Worm (Caenorhabditis elegans) whole organism, L4 larva: ENCODE measurements around the gene F22H10.2.

Experiments
- D1046.2 ChIP-seq: fragments of 200-800 bp; sonication (Bioruptor generic); IDR thresholded peaks from 2 replicates; pipeline ENCODE4 v1.3.6; 2022; ENCODE audit warnings: missing genetic modification characterization, missing compliant biosample characterization
- F10B5.3 ChIP-seq: sonication (generic microtip); optimal IDR thresholded peaks from 2 replicates; lab custom pipeline; 2016; ENCODE audit warnings: mild to moderate bottlenecking, missing genetic modification characterization, missing compliant biosample characterization
- F26F4.8 ChIP-seq: fragments of 200-800 bp; sonication (Bioruptor generic); conservative IDR thresholded peaks from 2 replicates; pipeline ENCODE4 v1.3.6; 2022; ENCODE audit warnings: missing genetic modification characterization, missing compliant biosample characterization
- T20F7.1 ChIP-seq: fragments of 200-800 bp; sonication (Bioruptor generic); optimal IDR thresholded peaks from 2 replicates; lab custom pipeline; 2018; ENCODE audit warnings: mild to moderate bottlenecking, missing genetic modification characterization, missing compliant biosample characterization
- Y105C5A.15 ChIP-seq: fragments of 200-800 bp; sonication (Bioruptor generic); IDR thresholded peaks from 2 replicates; pipeline ENCODE4 v1.3.6; 2022; ENCODE audit warnings: missing genetic modification characterization, missing compliant biosample characterization
- Y48G9A.11 ChIP-seq: fragments of 200-800 bp; sonication (Bioruptor generic); IDR thresholded peaks from 2 replicates; pipeline ENCODE4 v1.3.6; 2022; ENCODE audit warnings: missing genetic modification reagents, missing genetic modification characterization, missing compliant biosample characterization
- ZK337.2 ChIP-seq: fragments of 200-800 bp; sonication (Bioruptor generic); IDR thresholded peaks from 2 replicates; pipeline ENCODE4 v1.3.6; 2022; ENCODE audit warnings: missing genetic modification reagents, missing genetic modification characterization, missing compliant biosample characterization
- aha-1 ChIP-seq: fragments of 150-350 bp; peaks from one replicate; lab custom pipeline; 2014; ENCODE audit warnings: missing biosample characterization, missing genetic modification characterization
- ceh-82 ChIP-seq: sonication (generic microtip); optimal IDR thresholded peaks from 2 replicates; lab custom pipeline; 2017; ENCODE audit warnings: missing biosample characterization, missing genetic modification characterization
- daf-12 ChIP-seq: fragments of 150-350 bp; optimal IDR thresholded peaks from 2 replicates; lab custom pipeline; 2014; ENCODE audit warnings: missing biosample characterization, missing genetic modification reagents, missing genetic modification characterization
- daf-16 ChIP-seq, 3 experiments: sonication (generic microtip); optimal IDR thresholded peaks; 2 replicates each; lab custom pipeline; 2016 to 2017; ENCODE audit warnings: missing genetic modification characterization in 3 of 3, missing genetic modification reagents in 3 of 3, mild to moderate bottlenecking in 2 of 3, missing compliant biosample characterization in 2 of 3, missing biosample characterization in 1 of 3, moderate library complexity in 1 of 3
- daf-19 ChIP-seq: fragments of 200-800 bp; sonication (Bioruptor generic); conservative IDR thresholded peaks from 2 replicates; pipeline ENCODE4 v1.3.6; 2022; ENCODE audit warnings: missing genetic modification characterization, missing compliant biosample characterization
- dmd-6 ChIP-seq: fragments of 200-800 bp; sonication (Bioruptor generic); IDR thresholded peaks from 2 replicates; pipeline ENCODE4 v1.3.6; 2022; ENCODE audit warnings: missing genetic modification reagents, missing genetic modification characterization, missing compliant biosample characterization
- dmd-9 ChIP-seq: fragments of 200-800 bp; sonication (Bioruptor generic); IDR thresholded peaks from 2 replicates; pipeline ENCODE4 v1.3.6; 2022; ENCODE audit warnings: missing genetic modification reagents, missing genetic modification characterization, missing compliant biosample characterization
- dpl-1 ChIP-seq: fragments of 150-350 bp; optimal IDR thresholded peaks from 2 replicates; lab custom pipeline; 2014; ENCODE audit warnings: missing biosample characterization, missing genetic modification reagents, missing genetic modification characterization
- dve-1 ChIP-seq: sonication (generic microtip); optimal IDR thresholded peaks from 2 replicates; lab custom pipeline; 2017; ENCODE audit warnings: antibody characterized with exemption, mild to moderate bottlenecking, missing genetic modification characterization, missing compliant biosample characterization; ENCODE audit not compliant: insufficient read depth
- egl-27 ChIP-seq: sonication (generic microtip); optimal IDR thresholded peaks from 3 replicates; lab custom pipeline; 2017; ENCODE audit warnings: missing biosample characterization, missing genetic modification reagents, missing genetic modification characterization
- egl-43 ChIP-seq: fragments of 200-800 bp; sonication (Bioruptor generic); IDR thresholded peaks from 2 replicates; pipeline ENCODE4 v1.3.6; 2022; ENCODE audit warnings: missing genetic modification reagents, missing genetic modification characterization, missing compliant biosample characterization
- fos-1 ChIP-seq: fragments of 150-350 bp; optimal IDR thresholded peaks from 2 replicates; lab custom pipeline; 2014; ENCODE audit warnings: missing biosample characterization, missing genetic modification characterization
- gei-8 ChIP-seq: fragments of 200-800 bp; sonication (Bioruptor generic); optimal IDR thresholded peaks from 2 replicates; lab custom pipeline; 2018; ENCODE audit warnings: mild to moderate bottlenecking, missing genetic modification characterization, missing compliant biosample characterization
- hif-1 ChIP-seq, 2 experiments: sonication (generic microtip); optimal IDR thresholded peaks; 2 replicates each; lab custom pipeline; 2016 to 2017; ENCODE audit warnings: missing compliant biosample characterization in 2 of 2, missing genetic modification characterization in 2 of 2, missing genetic modification reagents in 2 of 2, missing genotype in 2 of 2, mild to moderate bottlenecking in 1 of 2
- hlh-11 ChIP-seq: fragments of 200-800 bp; sonication (Bioruptor generic); optimal IDR thresholded peaks from 2 replicates; lab custom pipeline; 2018; ENCODE audit warnings: mild to moderate bottlenecking, missing genetic modification characterization, missing compliant biosample characterization
- lin-1 ChIP-seq: fragments of 200-800 bp; sonication (Bioruptor generic); IDR thresholded peaks from 2 replicates; pipeline ENCODE4 v1.3.6; 2022; ENCODE audit warnings: missing genetic modification reagents, missing genetic modification characterization, missing compliant biosample characterization
- lin-13 ChIP-seq: fragments of 150-350 bp; optimal IDR thresholded peaks from 2 replicates; lab custom pipeline; 2014; ENCODE audit warnings: missing biosample characterization, missing genetic modification reagents, missing genetic modification characterization
- lir-3 ChIP-seq: sonication (generic microtip); optimal IDR thresholded peaks from 2 replicates; lab custom pipeline; 2016; ENCODE audit warnings: mild to moderate bottlenecking, missing genetic modification characterization, missing compliant biosample characterization
- madf-5 ChIP-seq, 2 experiments: fragments of 200-800 bp; sonication (Bioruptor generic); IDR thresholded peaks; 2 replicates each; pipeline ENCODE4 v1.3.6; 2022; ENCODE audit warnings: missing compliant biosample characterization in 2 of 2, missing genetic modification characterization in 2 of 2
- madf-9 ChIP-seq: fragments of 200-800 bp; sonication (Bioruptor generic); conservative IDR thresholded peaks from 2 replicates; pipeline ENCODE4 v1.3.6; 2022; ENCODE audit warnings: missing genetic modification reagents, missing genetic modification characterization, missing compliant biosample characterization
- mdl-1 ChIP-seq, 2 experiments: fragments of 150-350 bp in 1 of 2; sonication (generic microtip) in 1 of 2; optimal IDR thresholded peaks; 2 replicates each; lab custom pipeline; 2014 to 2017; ENCODE audit warnings: missing biosample characterization in 2 of 2, missing genetic modification characterization in 2 of 2
- mes-2 ChIP-seq: sonication (generic microtip); optimal IDR thresholded peaks from 2 replicates; lab custom pipeline; 2016; ENCODE audit warnings: missing genotype, mild to moderate bottlenecking, missing genetic modification characterization, missing compliant biosample characterization; ENCODE audit not compliant: poor library complexity, severe bottlenecking
- mxl-2 ChIP-seq: fragments of 200-800 bp; sonication (Bioruptor generic); conservative IDR thresholded peaks from 2 replicates; pipeline ENCODE4 v1.3.6; 2022; ENCODE audit warnings: missing genetic modification reagents, missing genetic modification characterization, missing compliant biosample characterization
- mxl-3 ChIP-seq: fragments of 200-800 bp; sonication (Bioruptor generic); optimal IDR thresholded peaks from 2 replicates; lab custom pipeline; 2018; ENCODE audit warnings: mild to moderate bottlenecking, missing genetic modification characterization, missing compliant biosample characterization
- nhr-25 ChIP-seq: sonication (generic microtip); optimal IDR thresholded peaks from 2 replicates; lab custom pipeline; 2017; ENCODE audit warnings: missing genetic modification characterization, mild to moderate bottlenecking, missing compliant biosample characterization, antibody characterized with exemption, moderate library complexity, borderline replicate concordance; ENCODE audit not compliant: insufficient read depth
- nhr-28 ChIP-seq: fragments of 150-350 bp; optimal IDR thresholded peaks from 2 replicates; lab custom pipeline; 2014; ENCODE audit warnings: missing biosample characterization, missing genetic modification characterization
- nhr-41 ChIP-seq: fragments of 200-800 bp; sonication (Bioruptor generic); IDR thresholded peaks from 2 replicates; pipeline ENCODE4 v1.3.6; 2022; ENCODE audit warnings: missing genetic modification reagents, missing genetic modification characterization, missing compliant biosample characterization
- nhr-42 ChIP-seq: fragments of 200-800 bp; sonication (Bioruptor generic); IDR thresholded peaks from 2 replicates; pipeline ENCODE4 v1.3.6; 2022; ENCODE audit warnings: missing genetic modification characterization, missing compliant biosample characterization
- nhr-76 ChIP-seq: fragments of 150-350 bp; optimal IDR thresholded peaks from 2 replicates; lab custom pipeline; 2014; ENCODE audit warnings: missing biosample characterization, missing genetic modification characterization
- nhr-77 ChIP-seq: fragments of 150-350 bp; optimal IDR thresholded peaks from 2 replicates; lab custom pipeline; 2014; ENCODE audit warnings: missing biosample characterization, missing genetic modification characterization
- pha-4 ChIP-seq, 2 experiments: fragments of 150-350 bp in 1 of 2; fragments of 200-800 bp in 1 of 2; sonication (Bioruptor generic) in 1 of 2; IDR thresholded peaks in 1 of 2; optimal IDR thresholded peaks in 1 of 2; 2 replicates each; pipeline versions ENCODE4 v1.3.6 to Lab custom; 2014 to 2022; ENCODE audit warnings: missing genetic modification characterization in 2 of 2, missing genetic modification reagents in 2 of 2, missing biosample characterization in 1 of 2, missing compliant biosample characterization in 1 of 2
- php-3 ChIP-seq: fragments of 200-800 bp; sonication (Bioruptor generic); IDR thresholded peaks from 2 replicates; pipeline ENCODE4 v1.3.6; 2022; ENCODE audit warnings: missing genetic modification reagents, missing genetic modification characterization, missing compliant biosample characterization
- pqm-1 ChIP-seq: sonication (generic microtip); optimal IDR thresholded peaks from 2 replicates; lab custom pipeline; 2017; ENCODE audit warnings: missing biosample characterization, missing genetic modification characterization
- rbr-2 ChIP-seq: sonication (generic microtip); optimal IDR thresholded peaks from 2 replicates; lab custom pipeline; 2016; ENCODE audit warnings: missing genotype, missing genetic modification characterization, missing compliant biosample characterization
- set-16 ChIP-seq: fragments of 200-800 bp; sonication (Bioruptor generic); IDR thresholded peaks from 2 replicates; pipeline ENCODE4 v1.3.6; 2022; ENCODE audit warnings: missing genetic modification reagents, missing genetic modification characterization, missing compliant biosample characterization
- skn-1 ChIP-seq: fragments of 150-350 bp; optimal IDR thresholded peaks from 2 replicates; lab custom pipeline; 2014; ENCODE audit warnings: missing biosample characterization, missing genetic modification characterization
- snpc-4 ChIP-seq: fragments of 150-350 bp; optimal IDR thresholded peaks from 2 replicates; lab custom pipeline; 2014; ENCODE audit warnings: missing biosample characterization, missing genetic modification characterization
- tag-97 ChIP-seq: fragments of 200-800 bp; sonication (Bioruptor generic); IDR thresholded peaks from 2 replicates; pipeline ENCODE4 v1.3.6; 2022; ENCODE audit warnings: missing genetic modification characterization, missing compliant biosample characterization
- tra-1 ChIP-seq: fragments of 200-800 bp; sonication (Bioruptor generic); IDR thresholded peaks from 2 replicates; pipeline ENCODE4 v1.3.6; 2022; ENCODE audit warnings: missing genetic modification reagents, missing genetic modification characterization, missing compliant biosample characterization
- unc-130 ChIP-seq: sonication (generic microtip); optimal IDR thresholded peaks from 2 replicates; lab custom pipeline; 2016; ENCODE audit warnings: missing genetic modification reagents, missing genetic modification characterization, missing compliant biosample characterization
- unc-62 ChIP-seq, 3 experiments: fragments of 150-350 bp in 1 of 3; sonication (generic microtip); optimal IDR thresholded peaks in 2 of 3; peaks in 1 of 3; 1 replicate in 1 of 3; 2 replicates in 2 of 3; lab custom pipeline; 2014 to 2017; ENCODE audit warnings: missing biosample characterization in 3 of 3, missing genetic modification characterization in 3 of 3, missing genetic modification reagents in 3 of 3, missing genotype in 1 of 3
- zfp-2 ChIP-seq: sonication (generic microtip); optimal IDR thresholded peaks from 2 replicates; lab custom pipeline; 2016; ENCODE audit warnings: mild to moderate bottlenecking, missing genetic modification characterization, missing compliant biosample characterization
- zfp-3 ChIP-seq: fragments of 200-800 bp; sonication (Bioruptor generic); conservative IDR thresholded peaks from 2 replicates; pipeline ENCODE4 v1.3.6; 2022; ENCODE audit warnings: missing genetic modification reagents, missing genetic modification characterization, missing compliant biosample characterization

The F22H10.2 gene

DNA sequence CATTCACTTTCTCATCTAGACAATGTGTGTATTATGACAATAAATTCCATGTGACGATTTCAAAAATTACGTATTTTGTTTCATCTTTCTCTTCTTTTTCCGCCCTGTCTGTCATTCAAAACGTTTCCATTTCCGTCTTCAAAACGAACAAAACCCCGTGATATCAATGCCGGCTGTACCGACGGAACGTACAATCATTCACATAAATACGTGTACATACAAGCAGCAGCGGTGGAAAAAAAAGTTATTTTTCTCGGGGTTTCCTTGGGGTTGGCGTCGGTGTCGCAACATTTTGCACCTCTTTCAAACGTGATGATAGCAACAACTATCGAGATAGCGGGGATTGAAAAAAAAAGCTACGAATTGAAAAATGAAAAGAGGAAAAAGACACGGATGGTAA, 45.6 kb downstream of the F22H10.2 start:
- TF ChIP-seq nhr-42 (GFP tag; lab: Robert Waterston, UW), result no peak
- TF ChIP-seq skn-1 (tag; lab: Kevin White, UChicago), result no peak
- peak; percentile 43 for TF ChIP-seq mdl-1 (tag; optimal IDR thresholded peaks at IDR 0.05; lab: Kevin White, UChicago)
- TF ChIP-seq nhr-76, result peak; percentile 49
- no peak for TF ChIP-seq Y48G9A.11 (GFP tag; lab: Robert Waterston, UW)
- TF ChIP-seq hlh-11 (tag; lab: Kevin White, UChicago), result peak; percentile 85
- TF ChIP-seq mxl-3 (GFP tag; lab: Kevin White, UChicago), result peak; percentile 70
- TF ChIP-seq aha-1 (tag; lab: Kevin White, UChicago), result peak; percentile 18
- peak; percentile 58 for TF ChIP-seq T20F7.1 (GFP tag; lab: Kevin White, UChicago)
- no peak for TF ChIP-seq daf-12 (tag; lab: Kevin White, UChicago)
- no peak for TF ChIP-seq zfp-2 (tag; lab: Kevin White, UChicago)
- no peak for TF ChIP-seq madf-5 (GFP tag; IDR thresholded peaks at IDR 0.05; lab: Robert Waterston, UW)
- peak; percentile 53 for TF ChIP-seq tra-1 (GFP tag; lab: Robert Waterston, UW)
- peak; percentile 71 for TF ChIP-seq nhr-28
- no peak for TF ChIP-seq rbr-2 (tag; lab: Kevin White, UChicago)
- no peak for TF ChIP-seq tag-97 (GFP tag; lab: Robert Waterston, UW)
- TF ChIP-seq dmd-9 (GFP tag; lab: Robert Waterston, UW), result no peak
- TF ChIP-seq hif-1 (tag; optimal IDR thresholded peaks at IDR 0.05; lab: Kevin White, UChicago), result peak in 1 of 2 experiments; percentile 23
- TF ChIP-seq dmd-6 (GFP tag; lab: Robert Waterston, UW), result peak; percentile 97
- TF ChIP-seq D1046.2 (GFP tag; lab: Robert Waterston, UW), result no peak
- TF ChIP-seq set-16, result no peak
- TF ChIP-seq gei-8 (GFP tag; lab: Kevin White, UChicago), result peak; percentile 52
- TF ChIP-seq mxl-2 (GFP tag; lab: Robert Waterston, UW), result no peak
- peak; percentile 25 for TF ChIP-seq nhr-77
- TF ChIP-seq egl-27 (tag; lab: Kevin White, UChicago), result no peak
- no peak for TF ChIP-seq daf-16 (GFP tag; optimal IDR thresholded peaks at IDR 0.05; lab: Kevin White, UChicago)
- TF ChIP-seq daf-16 (tag; optimal IDR thresholded peaks at IDR 0.05; lab: Kevin White, UChicago), result peak; percentile 71
- no peak for TF ChIP-seq lir-3 (tag; lab: Kevin White, UChicago)
- peak; percentile 88 for TF ChIP-seq dve-1 (tag; lab: Kevin White, UChicago)
- no peak for TF ChIP-seq unc-130 (GFP tag; lab: Kevin White, UChicago)
- no peak for TF ChIP-seq ZK337.2 (GFP tag; lab: Robert Waterston, UW)
- no peak for TF ChIP-seq lin-13 (GFP tag; lab: Kevin White, UChicago)
- no peak for TF ChIP-seq F26F4.8
- no peak for TF ChIP-seq pha-4 (GFP tag; IDR thresholded peaks at IDR 0.05; lab: Robert Waterston, UW)
- TF ChIP-seq pha-4 (tag; optimal IDR thresholded peaks at IDR 0.05; lab: Kevin White, UChicago), result no peak
- peak in 1 of 2 experiments; percentile 98 for TF ChIP-seq unc-62 (GFP tag; optimal IDR thresholded peaks at IDR 0.05 in 1 of 2; lab: Kevin White, UChicago)
- no peak for TF ChIP-seq unc-62 (tag; optimal IDR thresholded peaks at IDR 0.05; lab: Kevin White, UChicago)
- peak; percentile 72 for TF ChIP-seq lin-1 (GFP tag; lab: Robert Waterston, UW)
- no peak for TF ChIP-seq mes-2 (tag; lab: Kevin White, UChicago)
- TF ChIP-seq snpc-4 (tag; lab: Kevin White, UChicago), result no peak
- TF ChIP-seq dpl-1 (GFP tag; lab: Kevin White, UChicago), result no peak
- no peak for TF ChIP-seq pqm-1
- no peak for TF ChIP-seq nhr-41 (GFP tag; lab: Robert Waterston, UW)
- no peak for TF ChIP-seq madf-9 (GFP tag; lab: Robert Waterston, UW)
- TF ChIP-seq nhr-25 (tag; lab: Kevin White, UChicago), result no peak
- TF ChIP-seq ceh-82, result no peak
- TF ChIP-seq daf-19 (GFP tag; lab: Robert Waterston, UW), result no peak
- TF ChIP-seq zfp-3 (GFP tag; lab: Robert Waterston, UW), result no peak
- TF ChIP-seq Y105C5A.15 (GFP tag; lab: Robert Waterston, UW), result no peak
- TF ChIP-seq php-3 (GFP tag; lab: Robert Waterston, UW), result no peak
- TF ChIP-seq fos-1 (tag; lab: Kevin White, UChicago), result no peak
- no peak for TF ChIP-seq egl-43
- TF ChIP-seq F10B5.3 (tag; lab: Kevin White, UChicago), result no peak
